Fruit fly (Drosophila melanogaster) whole organism, adult: Measurements from ENCODE around the gene CG31823.

Experiments
- CG11617 ChIP-seq: fragments of 200-800 bp; sonication (Bioruptor generic); optimal IDR thresholded peaks from 2 replicates; lab custom pipeline; 2017; ENCODE audit warnings: mild to moderate bottlenecking, missing biosample characterization, missing genetic modification reagents, missing genetic modification characterization
- CG12768 ChIP-seq: fragments of 200-800 bp; sonication (Bioruptor generic); optimal IDR thresholded peaks from 2 replicates; lab custom pipeline; 2017; ENCODE audit warnings: missing biosample characterization, missing genetic modification characterization, mild to moderate bottlenecking, moderate library complexity, missing genetic modification reagents
- CG14711 ChIP-seq: fragments of 200-800 bp; sonication (Bioruptor generic); optimal IDR thresholded peaks from 2 replicates; lab custom pipeline; 2018; ENCODE audit warnings: missing biosample characterization, mild to moderate bottlenecking, missing genetic modification characterization, moderate library complexity
- CG1620 ChIP-seq: fragments of 200-800 bp; sonication (Bioruptor generic); optimal IDR thresholded peaks from 2 replicates; lab custom pipeline; 2016; ENCODE audit warnings: missing biosample characterization, missing genetic modification characterization
- CG33017 ChIP-seq: fragments of 200-800 bp; sonication (Bioruptor generic); optimal IDR thresholded peaks from 2 replicates; lab custom pipeline; 2018; ENCODE audit warnings: missing biosample characterization, mild to moderate bottlenecking, missing genetic modification characterization, moderate library complexity
- CG5204 ChIP-seq: fragments of 200-800 bp; sonication (Bioruptor generic); optimal IDR thresholded peaks from 2 replicates; lab custom pipeline; 2016; ENCODE audit warnings: missing biosample characterization, missing genetic modification characterization
- CG7045 ChIP-seq: fragments of 200-800 bp; sonication (Bioruptor generic); optimal IDR thresholded peaks from 2 replicates; lab custom pipeline; 2017; ENCODE audit warnings: missing biosample characterization, mild to moderate bottlenecking, missing genetic modification characterization
- CG7101 ChIP-seq: fragments of 200-800 bp; sonication (Bioruptor generic); optimal IDR thresholded peaks from 2 replicates; lab custom pipeline; 2018; ENCODE audit warnings: missing biosample characterization, mild to moderate bottlenecking, missing genetic modification characterization, moderate library complexity
- Clk ChIP-seq: fragments of 200-800 bp; sonication (Bioruptor generic); optimal IDR thresholded peaks from 2 replicates; lab custom pipeline; 2017; ENCODE audit warnings: missing biosample characterization, missing genetic modification characterization
- Crg-1 ChIP-seq: fragments of 200-800 bp; sonication (Bioruptor generic); optimal IDR thresholded peaks from 2 replicates; lab custom pipeline; 2016; ENCODE audit warnings: missing biosample characterization, missing genetic modification characterization
- Hr96 ChIP-seq: fragments of 200-800 bp; sonication (Bioruptor generic); optimal IDR thresholded peaks from 2 replicates; lab custom pipeline; 2016; ENCODE audit warnings: missing biosample characterization, missing genetic modification characterization
- Mnt ChIP-seq: fragments of 200-800 bp; sonication (Bioruptor generic); optimal IDR thresholded peaks from 2 replicates; lab custom pipeline; 2016; ENCODE audit warnings: missing biosample characterization, mild to moderate bottlenecking, missing genetic modification characterization
- bab1 ChIP-seq: fragments of 200-800 bp; sonication (Bioruptor generic); optimal IDR thresholded peaks from 3 replicates; lab custom pipeline; 2019; ENCODE audit warnings: missing biosample characterization, mild to moderate bottlenecking, missing genetic modification characterization, moderate library complexity
- cic ChIP-seq: fragments of 200-800 bp; sonication (Bioruptor generic); optimal IDR thresholded peaks from 2 replicates; lab custom pipeline; 2017; ENCODE audit warnings: missing biosample characterization, mild to moderate bottlenecking, missing genetic modification characterization, moderate library complexity
- cnc ChIP-seq, 2 experiments: fragments of >200 bp; optimal IDR thresholded peaks; 2 replicates each; lab custom pipeline; 2017
- kay ChIP-seq: fragments of 200-800 bp; sonication (Bioruptor generic); peaks from one replicate; lab custom pipeline; 2016; ENCODE audit warnings: missing biosample characterization, missing genetic modification characterization, borderline replicate concordance
- ovo ChIP-seq: fragments of 200-800 bp; sonication (Bioruptor generic); optimal IDR thresholded peaks from 2 replicates; lab custom pipeline; 2016; ENCODE audit warnings: missing biosample characterization, missing genetic modification characterization
- pad ChIP-seq: fragments of 200-800 bp; sonication (Bioruptor generic); optimal IDR thresholded peaks from 3 replicates; lab custom pipeline; 2017; ENCODE audit warnings: missing biosample characterization, missing genetic modification characterization, mild to moderate bottlenecking, moderate library complexity, missing genetic modification reagents
- tj ChIP-seq: fragments of 200-800 bp; sonication (Bioruptor generic); optimal IDR thresholded peaks from 3 replicates; lab custom pipeline; 2017; ENCODE audit warnings: missing biosample characterization, mild to moderate bottlenecking, missing genetic modification characterization, moderate library complexity
- toe ChIP-seq: fragments of 200-800 bp; sonication (Bioruptor generic); optimal IDR thresholded peaks from 2 replicates; lab custom pipeline; 2016; ENCODE audit warnings: missing biosample characterization, missing genetic modification characterization

CG31823 gene

DNA sequence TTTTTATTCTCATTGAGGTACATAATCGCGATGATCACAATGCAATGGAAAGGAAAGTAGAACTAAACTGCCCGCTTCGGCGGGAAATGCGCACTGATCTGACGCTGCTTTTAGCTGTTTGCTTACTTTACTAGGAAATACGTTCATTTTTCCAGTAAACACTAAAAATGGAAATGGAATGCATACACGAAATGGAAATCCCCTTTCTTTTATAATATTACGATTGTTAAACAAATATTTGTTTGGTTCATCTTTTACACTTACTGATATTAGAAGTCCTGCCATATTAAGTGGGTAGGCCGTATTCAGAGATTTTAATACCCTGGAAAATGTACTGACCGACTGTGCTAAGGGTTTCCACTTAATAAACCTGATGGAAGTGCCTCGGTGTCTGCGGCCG is at the start of gene CG31823:
Gene CG31823 (minus strand): TSS at position 101 of the 400 bp plus-strand sequence.
- no peak for TF ChIP-seq Hr96 (GFP tag; lab: Kevin White, UChicago)
- TF ChIP-seq CG14711 (tag; lab: Kevin White, UChicago): no peak
- no peak for TF ChIP-seq ovo (GFP tag; lab: Kevin White, UChicago)
- no peak for TF ChIP-seq Clk (GFP tag; lab: Kevin White, UChicago)
- no peak for TF ChIP-seq tj (GFP tag; lab: Kevin White, UChicago)
- no peak for TF ChIP-seq CG5204 (GFP tag; lab: Kevin White, UChicago)
- TF ChIP-seq CG1620 (GFP tag; lab: Kevin White, UChicago): no peak
- no peak for TF ChIP-seq CG12768 (GFP tag; lab: Kevin White, UChicago)
- TF ChIP-seq CG11617 (GFP tag; lab: Kevin White, UChicago): no peak
- TF ChIP-seq toe (GFP tag; lab: Kevin White, UChicago): no peak
- no peak for TF ChIP-seq pad (GFP tag; lab: Kevin White, UChicago)
- no peak for TF ChIP-seq bab1
- no peak for TF ChIP-seq cic (GFP tag; lab: Kevin White, UChicago)

dm6 chr2L:15949457-15949856 is 49.1 kb upstream of the CG31823 start:
- TF ChIP-seq CG1620 (GFP tag; lab: Kevin White, UChicago) (no peak), pad (GFP tag; lab: Kevin White, UChicago) (no peak), CG7101 (no peak), CG33017 (tag; lab: Kevin White, UChicago) (no peak), CG7045 (GFP tag; lab: Kevin White, UChicago) (no peak), bab1 (no peak), Crg-1 (GFP tag; lab: Kevin White, UChicago) (no peak), CG12768 (GFP tag; lab: Kevin White, UChicago) (no peak), CG14711 (tag; lab: Kevin White, UChicago) (no peak), CG11617 (GFP tag; lab: Kevin White, UChicago) (no peak), cic (GFP tag; lab: Kevin White, UChicago) (no peak), CG5204 (GFP tag; lab: Kevin White, UChicago) (no peak), Clk (GFP tag; lab: Kevin White, UChicago) (no peak), cnc (optimal IDR thresholded peaks at IDR 0.05; lab: Kevin White, UChicago) (no peak), toe (GFP tag; lab: Kevin White, UChicago) (no peak), Hr96 (GFP tag; lab: Kevin White, UChicago) (no peak), tj (GFP tag; lab: Kevin White, UChicago) (no peak), ovo (GFP tag; lab: Kevin White, UChicago) (no peak), kay (GFP tag; lab: Kevin White, UChicago) (no peak)

DNA sequence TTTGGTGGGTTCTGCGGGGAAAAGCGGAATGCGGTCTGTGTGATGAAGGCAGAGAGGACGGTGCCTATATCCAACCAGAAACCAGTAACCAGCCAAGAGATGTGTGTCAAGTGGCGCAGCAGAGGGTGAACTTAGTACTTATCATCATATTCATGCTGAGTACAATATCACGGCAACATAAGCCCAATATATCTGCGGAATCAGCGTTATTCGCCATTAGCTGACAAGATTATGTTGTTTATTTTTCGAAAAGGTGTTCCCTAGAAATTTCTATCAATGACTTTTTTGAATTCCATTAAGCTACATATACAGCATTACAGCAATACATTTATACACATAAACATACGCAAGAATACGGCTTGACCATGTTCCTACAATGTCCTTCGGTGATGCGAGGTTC is 40.8 kb upstream of the CG31823 start, which contains the start of gene CG12448:
Gene CG12448 (plus strand): TSS at position 301 of the 400 bp plus-strand sequence.
- TF ChIP-seq CG7045 (GFP tag; lab: Kevin White, UChicago) (no peak), bab1 (no peak), toe (GFP tag; lab: Kevin White, UChicago) (no peak), Mnt (GFP tag; lab: Kevin White, UChicago) (no peak), CG14711 (tag; lab: Kevin White, UChicago) (no peak), CG12768 (GFP tag; lab: Kevin White, UChicago) (no peak), pad (GFP tag; lab: Kevin White, UChicago) (no peak), cic (GFP tag; lab: Kevin White, UChicago) (no peak), CG5204 (GFP tag; lab: Kevin White, UChicago) (no peak), Hr96 (GFP tag; lab: Kevin White, UChicago) (no peak), CG7101 (no peak), Crg-1 (GFP tag; lab: Kevin White, UChicago) (no peak)

dm6 chr2L:15936138-15936537 is 35.8 kb upstream of the CG31823 start:
- TF ChIP-seq pad (GFP tag; lab: Kevin White, UChicago): no peak
- no peak for TF ChIP-seq CG7045 (GFP tag; lab: Kevin White, UChicago)
- no peak for TF ChIP-seq toe (GFP tag; lab: Kevin White, UChicago)
- no peak for TF ChIP-seq cnc (optimal IDR thresholded peaks at IDR 0.05; lab: Kevin White, UChicago)
- TF ChIP-seq tj (GFP tag; lab: Kevin White, UChicago): no peak
- no peak for TF ChIP-seq CG7101
- TF ChIP-seq Clk (GFP tag; lab: Kevin White, UChicago): no peak
- TF ChIP-seq CG14711 (tag; lab: Kevin White, UChicago): no peak
- TF ChIP-seq ovo (GFP tag; lab: Kevin White, UChicago): no peak
- no peak for TF ChIP-seq bab1
- no peak for TF ChIP-seq CG12768 (GFP tag; lab: Kevin White, UChicago)
- TF ChIP-seq CG1620 (GFP tag; lab: Kevin White, UChicago): no peak
- TF ChIP-seq Hr96 (GFP tag; lab: Kevin White, UChicago): no peak
- TF ChIP-seq Crg-1 (GFP tag; lab: Kevin White, UChicago): no peak
- TF ChIP-seq cic (GFP tag; lab: Kevin White, UChicago): no peak

dm6 chr2L:15923095-15923494 is 22.8 kb upstream of the CG31823 start, which contains the start of gene CG4793:
TSS of gene CG4793 (plus strand) at chr2L:15923395.
- no peak for TF ChIP-seq bab1
- TF ChIP-seq CG1620 (GFP tag; lab: Kevin White, UChicago): no peak
- no peak for TF ChIP-seq kay (GFP tag; lab: Kevin White, UChicago)
- no peak for TF ChIP-seq CG11617 (GFP tag; lab: Kevin White, UChicago)
- no peak for TF ChIP-seq CG14711 (tag; lab: Kevin White, UChicago)
- no peak for TF ChIP-seq CG7101

dm6 chr2L:15916588-15916987 is 16.3 kb upstream of the CG31823 start, which contains the start of gene CG13244:
TSS of gene CG13244 (plus strand) at chr2L:15916888.
- TF ChIP-seq CG5204 (GFP tag; lab: Kevin White, UChicago) (no peak), Mnt (GFP tag; lab: Kevin White, UChicago) (no peak), toe (GFP tag; lab: Kevin White, UChicago) (no peak), CG12768 (GFP tag; lab: Kevin White, UChicago) (no peak), CG7045 (GFP tag; lab: Kevin White, UChicago) (no peak), cic (GFP tag; lab: Kevin White, UChicago) (no peak), Crg-1 (GFP tag; lab: Kevin White, UChicago) (no peak), kay (GFP tag; lab: Kevin White, UChicago) (no peak), cnc (optimal IDR thresholded peaks at IDR 0.05; lab: Kevin White, UChicago) (no peak), CG14711 (tag; lab: Kevin White, UChicago) (no peak), ovo (GFP tag; lab: Kevin White, UChicago) (no peak)
